Worm (Caenorhabditis elegans) whole organism, L1 larva: ENCODE data around the gene ttr-15.
A peak's percentile ranks its signal among the peaks of the same experiment; 100 is the strongest.

Experiments
- C04F5.9 ChIP-seq: sonication (generic microtip); optimal IDR thresholded peaks from 2 replicates; lab custom pipeline; 2016; ENCODE audit warnings: missing genetic modification characterization, missing compliant biosample characterization
- C34B4.2 ChIP-seq: sonication (generic microtip); optimal IDR thresholded peaks from 2 replicates; lab custom pipeline; 2017; ENCODE audit warnings: mild to moderate bottlenecking, missing genetic modification characterization, missing compliant biosample characterization
- F16B12.6 ChIP-seq: fragments of 150-350 bp; optimal IDR thresholded peaks from 2 replicates; lab custom pipeline; 2014; ENCODE audit warnings: missing biosample characterization, missing genetic modification characterization
- Y116A8C.19 ChIP-seq: sonication (generic microtip); optimal IDR thresholded peaks from 2 replicates; lab custom pipeline; 2016; ENCODE audit warnings: missing compliant biosample characterization, missing genetic modification characterization, borderline replicate concordance
- alr-1 ChIP-seq: fragments of 200-800 bp; sonication (Bioruptor generic); optimal IDR thresholded peaks from 2 replicates; lab custom pipeline; 2018; ENCODE audit warnings: borderline replicate concordance, mild to moderate bottlenecking, missing genetic modification characterization, missing compliant biosample characterization
- aly-2 ChIP-seq: fragments of 150-350 bp; optimal IDR thresholded peaks from 2 replicates; lab custom pipeline; 2014; ENCODE audit warnings: missing biosample characterization, missing genetic modification characterization
- ama-1 ChIP-seq: fragments of 150-350 bp; optimal IDR thresholded peaks from 2 replicates; lab custom pipeline; 2014
- blmp-1 ChIP-seq: fragments of 150-350 bp; optimal IDR thresholded peaks from 2 replicates; lab custom pipeline; 2014; ENCODE audit warnings: missing biosample characterization, missing genetic modification characterization
- ceh-82 ChIP-seq, 3 experiments: fragments of 150-350 bp in 1 of 3; sonication (generic microtip) in 2 of 3; optimal IDR thresholded peaks; 2 replicates each; lab custom pipeline; 2014 to 2017; ENCODE audit warnings: missing biosample characterization in 3 of 3, missing genetic modification characterization in 3 of 3
- ceh-88 ChIP-seq: fragments of 200-800 bp; sonication (Bioruptor generic); IDR thresholded peaks from 2 replicates; pipeline ENCODE4 v1.3.6; 2022; ENCODE audit warnings: missing genetic modification characterization, missing compliant biosample characterization
- ceh-90 ChIP-seq: sonication (generic microtip); optimal IDR thresholded peaks from 2 replicates; lab custom pipeline; 2016; ENCODE audit warnings: missing genetic modification characterization, missing compliant biosample characterization
- ces-1 ChIP-seq: fragments of 150-350 bp; optimal IDR thresholded peaks from 2 replicates; lab custom pipeline; 2014; ENCODE audit warnings: missing biosample characterization, missing genetic modification reagents, missing genetic modification characterization
- efl-3 ChIP-seq: fragments of 200-800 bp; sonication (Bioruptor generic); optimal IDR thresholded peaks from 2 replicates; lab custom pipeline; 2018; ENCODE audit warnings: mild to moderate bottlenecking, missing genetic modification characterization, missing compliant biosample characterization
- egl-13 ChIP-seq: sonication (generic microtip); optimal IDR thresholded peaks from 2 replicates; lab custom pipeline; 2016; ENCODE audit warnings: missing genotype, missing genetic modification reagents, missing genetic modification characterization, missing compliant biosample characterization
- egl-27 ChIP-seq, 2 experiments: fragments of 150-350 bp in 1 of 2; sonication (generic microtip); optimal IDR thresholded peaks; 3 replicates each; lab custom pipeline; 2017 to 2018; ENCODE audit warnings: missing biosample characterization in 2 of 2, missing genetic modification characterization in 2 of 2, missing genetic modification reagents in 2 of 2
- elt-2 ChIP-seq: sonication (generic microtip); optimal IDR thresholded peaks from 2 replicates; lab custom pipeline; 2016; ENCODE audit warnings: missing genetic modification characterization, mild to moderate bottlenecking, inconsistent platforms, missing compliant biosample characterization, missing genetic modification reagents
- ets-5 ChIP-seq: fragments of 200-800 bp; sonication (Bioruptor generic); IDR thresholded peaks from 2 replicates; pipeline ENCODE4 v1.3.6; 2022; ENCODE audit warnings: missing genetic modification characterization, missing compliant biosample characterization
- fkh-10 ChIP-seq: sonication (generic microtip); optimal IDR thresholded peaks from 2 replicates; lab custom pipeline; 2017; ENCODE audit warnings: missing biosample characterization, missing genetic modification reagents, missing genetic modification characterization
- fkh-8 ChIP-seq: sonication (generic microtip); optimal IDR thresholded peaks from 2 replicates; lab custom pipeline; 2016; ENCODE audit warnings: mild to moderate bottlenecking, missing genetic modification characterization, missing compliant biosample characterization
- fos-1 ChIP-seq: fragments of 150-350 bp; optimal IDR thresholded peaks from 2 replicates; lab custom pipeline; 2014; ENCODE audit warnings: missing biosample characterization, missing genetic modification characterization
- hpl-2 ChIP-seq: fragments of 150-350 bp; optimal IDR thresholded peaks from 2 replicates; lab custom pipeline; 2014; ENCODE audit warnings: missing biosample characterization, missing genetic modification reagents, missing genetic modification characterization
- jun-1 ChIP-seq: fragments of 150-350 bp; optimal IDR thresholded peaks from 2 replicates; lab custom pipeline; 2014; ENCODE audit warnings: missing biosample characterization, missing genetic modification reagents, missing genetic modification characterization
- lin-13 ChIP-seq: fragments of 150-350 bp; optimal IDR thresholded peaks from 2 replicates; lab custom pipeline; 2014; ENCODE audit warnings: missing biosample characterization, missing genetic modification reagents, missing genetic modification characterization
- lin-35 ChIP-seq, 2 experiments: fragments of 150-350 bp; optimal IDR thresholded peaks; 2 replicates each; lab custom pipeline; 2014; ENCODE audit warnings: missing biosample characterization in 2 of 2, missing genetic modification characterization in 2 of 2, missing genetic modification reagents in 2 of 2
- lir-3 ChIP-seq: sonication (generic microtip); optimal IDR thresholded peaks from 2 replicates; lab custom pipeline; 2016; ENCODE audit warnings: mild to moderate bottlenecking, missing genetic modification characterization, moderate library complexity, missing compliant biosample characterization; ENCODE audit not compliant: poor library complexity
- mab-9 ChIP-seq: fragments of 200-800 bp; sonication (Bioruptor generic); IDR thresholded peaks from 2 replicates; pipeline ENCODE4 v1.3.6; 2022; ENCODE audit warnings: missing genetic modification reagents, missing genetic modification characterization, missing compliant biosample characterization
- mdl-1 ChIP-seq, 2 experiments: fragments of 150-350 bp; optimal IDR thresholded peaks; 2 replicates each; lab custom pipeline; 2014 to 2017; ENCODE audit warnings: missing biosample characterization in 2 of 2, missing genetic modification characterization in 2 of 2, inconsistent platforms in 1 of 2
- mef-2 ChIP-seq: fragments of 150-350 bp; optimal IDR thresholded peaks from 2 replicates; lab custom pipeline; 2014; ENCODE audit warnings: missing biosample characterization, missing genetic modification characterization
- mep-1 ChIP-seq: fragments of 150-350 bp; optimal IDR thresholded peaks from 2 replicates; lab custom pipeline; 2014; ENCODE audit warnings: missing biosample characterization, missing genetic modification characterization
- nhr-11 ChIP-seq: fragments of 150-350 bp; optimal IDR thresholded peaks from 2 replicates; lab custom pipeline; 2014; ENCODE audit warnings: missing biosample characterization, missing genetic modification characterization
- nhr-12 ChIP-seq: sonication (generic microtip); optimal IDR thresholded peaks from 2 replicates; lab custom pipeline; 2017; ENCODE audit warnings: missing biosample characterization, missing genetic modification characterization
- nhr-19 ChIP-seq: fragments of 200-800 bp; sonication (Bioruptor generic); conservative IDR thresholded peaks from 2 replicates; pipeline ENCODE4 v1.3.6; 2022; ENCODE audit warnings: missing genetic modification characterization, missing compliant biosample characterization
- nhr-20 ChIP-seq: sonication (generic microtip); optimal IDR thresholded peaks from 2 replicates; lab custom pipeline; 2016; ENCODE audit warnings: mild to moderate bottlenecking, missing genetic modification characterization, missing compliant biosample characterization
- nhr-237 ChIP-seq: fragments of 150-350 bp; optimal IDR thresholded peaks from 2 replicates; lab custom pipeline; 2014; ENCODE audit warnings: missing biosample characterization, missing genetic modification characterization
- nhr-28 ChIP-seq: fragments of 150-350 bp; optimal IDR thresholded peaks from 2 replicates; lab custom pipeline; 2014; ENCODE audit warnings: missing biosample characterization, missing genetic modification characterization
- nhr-76 ChIP-seq: sonication (generic microtip); optimal IDR thresholded peaks from 2 replicates; lab custom pipeline; 2017; ENCODE audit warnings: missing biosample characterization, missing genetic modification characterization
- nhr-77 ChIP-seq: fragments of 150-350 bp; optimal IDR thresholded peaks from 2 replicates; lab custom pipeline; 2014; ENCODE audit warnings: missing biosample characterization, missing genetic modification characterization
- nhr-84 ChIP-seq: sonication (generic microtip); optimal IDR thresholded peaks from 2 replicates; lab custom pipeline; 2017; ENCODE audit warnings: missing biosample characterization, missing genetic modification characterization
- pax-3 ChIP-seq: fragments of 200-800 bp; sonication (Bioruptor generic); optimal IDR thresholded peaks from 2 replicates; lab custom pipeline; 2018; ENCODE audit warnings: mild to moderate bottlenecking, missing genetic modification characterization, moderate library complexity, missing compliant biosample characterization
- rnt-1 ChIP-seq: sonication (generic microtip); optimal IDR thresholded peaks from 2 replicates; lab custom pipeline; 2016; ENCODE audit warnings: mild to moderate bottlenecking, missing genetic modification characterization, moderate library complexity, missing compliant biosample characterization
- skn-1 ChIP-seq: fragments of 150-350 bp; optimal IDR thresholded peaks from 2 replicates; lab custom pipeline; 2014; ENCODE audit warnings: missing biosample characterization, missing genetic modification characterization
- snpc-4 ChIP-seq: fragments of 150-350 bp; optimal IDR thresholded peaks from 2 replicates; lab custom pipeline; 2014; ENCODE audit warnings: missing biosample characterization, missing genetic modification characterization
- snu-23 ChIP-seq: sonication (generic microtip); optimal IDR thresholded peaks from 2 replicates; lab custom pipeline; 2016; ENCODE audit warnings: missing genetic modification characterization, missing compliant biosample characterization
- swsn-7 ChIP-seq: sonication (generic microtip); optimal IDR thresholded peaks from 2 replicates; lab custom pipeline; 2016; ENCODE audit warnings: missing genetic modification characterization, missing compliant biosample characterization
- tbx-2 ChIP-seq: sonication (generic microtip); optimal IDR thresholded peaks from 2 replicates; lab custom pipeline; 2016; ENCODE audit warnings: missing genetic modification characterization, missing compliant biosample characterization
- tlp-1 ChIP-seq: fragments of 150-350 bp; optimal IDR thresholded peaks from 2 replicates; lab custom pipeline; 2014; ENCODE audit warnings: missing biosample characterization, missing genetic modification characterization
- unc-130 ChIP-seq: fragments of 150-350 bp; optimal IDR thresholded peaks from 2 replicates; lab custom pipeline; 2017; ENCODE audit warnings: missing biosample characterization, missing genetic modification characterization, inconsistent platforms
- unc-30 ChIP-seq: sonication (generic microtip); optimal IDR thresholded peaks from 2 replicates; lab custom pipeline; 2017; ENCODE audit warnings: missing biosample characterization, missing genetic modification characterization
- unc-62 ChIP-seq: fragments of 150-350 bp; optimal IDR thresholded peaks from 2 replicates; lab custom pipeline; 2014; ENCODE audit warnings: missing biosample characterization, missing genetic modification reagents, missing genetic modification characterization
- unc-86 ChIP-seq: sonication (generic microtip); optimal IDR thresholded peaks from 2 replicates; lab custom pipeline; 2016; ENCODE audit warnings: missing genetic modification characterization, missing compliant biosample characterization
- unc-98 ChIP-seq: fragments of 200-800 bp; sonication (Bioruptor generic); IDR thresholded peaks from 2 replicates; pipeline ENCODE4 v1.3.6; 2022; ENCODE audit warnings: missing genetic modification characterization, missing compliant biosample characterization
- xbp-1 ChIP-seq: sonication (generic microtip); optimal IDR thresholded peaks from 2 replicates; lab custom pipeline; 2016; ENCODE audit warnings: missing genetic modification characterization, missing compliant biosample characterization
- zag-1 ChIP-seq: fragments of 150-350 bp; optimal IDR thresholded peaks from 2 replicates; lab custom pipeline; 2014; ENCODE audit warnings: missing biosample characterization, missing genetic modification characterization
- zip-4 ChIP-seq: fragments of 200-800 bp; sonication (Bioruptor generic); optimal IDR thresholded peaks from 2 replicates; lab custom pipeline; 2018; ENCODE audit warnings: mild to moderate bottlenecking, missing genetic modification characterization, moderate library complexity, missing compliant biosample characterization
- ztf-4 ChIP-seq: fragments of 150-350 bp; optimal IDR thresholded peaks from 2 replicates; lab custom pipeline; 2014; ENCODE audit warnings: missing biosample characterization, missing genetic modification characterization

Gene ttr-15

ce11 chrIII:10318755-10319154 lies 18.9 kb upstream of the ttr-15 start, which contains the start of gene unc-69:
Gene unc-69 (plus strand): TSS chrIII:10318939.
- TF ChIP-seq tlp-1 (no peak), ceh-88 (no peak), ets-5 (no peak), nhr-11 (tag; lab: Kevin White, UChicago) (no peak), snu-23 (GFP tag; lab: Kevin White, UChicago) (peak; percentile 73), unc-30 (tag; lab: Kevin White, UChicago) (no peak), skn-1 (tag; lab: Kevin White, UChicago) (no peak), unc-98 (GFP tag; lab: Robert Waterston, UW) (no peak), ces-1 (GFP tag; lab: Kevin White, UChicago) (no peak), hpl-2 (GFP tag; lab: Kevin White, UChicago) (no peak), fos-1 (tag; lab: Kevin White, UChicago) (no peak), ztf-4 (tag; lab: Kevin White, UChicago) (no peak), aly-2 (tag; lab: Kevin White, UChicago) (no peak), ama-1 (lab: Kevin White, UChicago) (no peak), fkh-10 (GFP tag; lab: Kevin White, UChicago) (no peak), mdl-1 (tag; optimal IDR thresholded peaks at IDR 0.05; lab: Kevin White, UChicago) (no peak), nhr-76 (tag; lab: Kevin White, UChicago) (no peak), ceh-82 (tag; optimal IDR thresholded peaks at IDR 0.05; lab: Kevin White, UChicago) (peak; percentile 11 to 79 (median 43)), C04F5.9 (no peak), snpc-4 (peak; percentile 31), elt-2 (tag; lab: Kevin White, UChicago) (no peak), pax-3 (tag; lab: Kevin White, UChicago) (no peak), nhr-20 (tag; lab: Kevin White, UChicago) (peak; percentile 44), unc-62 (GFP tag; lab: Kevin White, UChicago) (no peak), lir-3 (no peak), fkh-8 (peak; percentile 12), rnt-1 (peak; percentile 59), nhr-237 (no peak), tbx-2 (peak; percentile 65), lin-13 (GFP tag; lab: Kevin White, UChicago) (no peak), F16B12.6 (peak; percentile 52), Y116A8C.19 (tag; lab: Kevin White, UChicago) (no peak), xbp-1 (tag; lab: Kevin White, UChicago) (peak; percentile 85), egl-13 (tag; lab: Kevin White, UChicago) (peak; percentile 33), nhr-12 (tag; lab: Kevin White, UChicago) (no peak), nhr-28 (tag; lab: Kevin White, UChicago) (no peak), blmp-1 (tag; lab: Kevin White, UChicago) (no peak), C34B4.2 (no peak), zip-4 (no peak), nhr-19 (GFP tag; lab: Robert Waterston, UW) (peak; percentile 48), mef-2 (no peak), unc-130 (tag; lab: Kevin White, UChicago) (no peak), efl-3 (GFP tag; lab: Kevin White, UChicago) (no peak), mab-9 (GFP tag; lab: Robert Waterston, UW) (no peak), lin-35 (GFP tag; optimal IDR thresholded peaks at IDR 0.05; lab: Kevin White, UChicago) (peak; percentile 74 to 78), egl-27 (tag; optimal IDR thresholded peaks at IDR 0.05; lab: Kevin White, UChicago) (no peak), mep-1 (tag; lab: Kevin White, UChicago) (peak; percentile 69), ceh-90 (tag; lab: Kevin White, UChicago) (no peak), zag-1 (tag; lab: Kevin White, UChicago) (no peak), alr-1 (tag; lab: Kevin White, UChicago) (no peak), jun-1 (tag; lab: Kevin White, UChicago) (peak; percentile 39), swsn-7 (tag; lab: Kevin White, UChicago) (peak; percentile 63), nhr-77 (tag; lab: Kevin White, UChicago) (no peak), nhr-84 (no peak), unc-86 (tag; lab: Kevin White, UChicago) (peak; percentile 61)
